Fruit fly (Drosophila melanogaster) whole organism, adult: Measurements from ENCODE around the gene Ncoa6.
A peak's percentile ranks its signal among the peaks of the same experiment; 100 is the strongest.

Experiments
- CG11617 ChIP-seq: fragments of 200-800 bp; sonication (Bioruptor generic); optimal IDR thresholded peaks from 2 replicates; lab custom pipeline; 2017; ENCODE audit warnings: mild to moderate bottlenecking, missing biosample characterization, missing genetic modification reagents, missing genetic modification characterization
- CG12768 ChIP-seq: fragments of 200-800 bp; sonication (Bioruptor generic); optimal IDR thresholded peaks from 2 replicates; lab custom pipeline; 2017; ENCODE audit warnings: missing biosample characterization, missing genetic modification characterization, mild to moderate bottlenecking, moderate library complexity, missing genetic modification reagents
- CG14711 ChIP-seq: fragments of 200-800 bp; sonication (Bioruptor generic); optimal IDR thresholded peaks from 2 replicates; lab custom pipeline; 2018; ENCODE audit warnings: missing biosample characterization, mild to moderate bottlenecking, missing genetic modification characterization, moderate library complexity
- CG1620 ChIP-seq: fragments of 200-800 bp; sonication (Bioruptor generic); optimal IDR thresholded peaks from 2 replicates; lab custom pipeline; 2016; ENCODE audit warnings: missing biosample characterization, missing genetic modification characterization
- CG33017 ChIP-seq: fragments of 200-800 bp; sonication (Bioruptor generic); optimal IDR thresholded peaks from 2 replicates; lab custom pipeline; 2018; ENCODE audit warnings: missing biosample characterization, mild to moderate bottlenecking, missing genetic modification characterization, moderate library complexity
- CG5204 ChIP-seq: fragments of 200-800 bp; sonication (Bioruptor generic); optimal IDR thresholded peaks from 2 replicates; lab custom pipeline; 2016; ENCODE audit warnings: missing biosample characterization, missing genetic modification characterization
- CG7045 ChIP-seq: fragments of 200-800 bp; sonication (Bioruptor generic); optimal IDR thresholded peaks from 2 replicates; lab custom pipeline; 2017; ENCODE audit warnings: missing biosample characterization, mild to moderate bottlenecking, missing genetic modification characterization
- CG7101 ChIP-seq: fragments of 200-800 bp; sonication (Bioruptor generic); optimal IDR thresholded peaks from 2 replicates; lab custom pipeline; 2018; ENCODE audit warnings: missing biosample characterization, mild to moderate bottlenecking, missing genetic modification characterization, moderate library complexity
- Clk ChIP-seq: fragments of 200-800 bp; sonication (Bioruptor generic); optimal IDR thresholded peaks from 2 replicates; lab custom pipeline; 2017; ENCODE audit warnings: missing biosample characterization, missing genetic modification characterization
- Crg-1 ChIP-seq: fragments of 200-800 bp; sonication (Bioruptor generic); optimal IDR thresholded peaks from 2 replicates; lab custom pipeline; 2016; ENCODE audit warnings: missing biosample characterization, missing genetic modification characterization
- Hr96 ChIP-seq: fragments of 200-800 bp; sonication (Bioruptor generic); optimal IDR thresholded peaks from 2 replicates; lab custom pipeline; 2016; ENCODE audit warnings: missing biosample characterization, missing genetic modification characterization
- Mnt ChIP-seq: fragments of 200-800 bp; sonication (Bioruptor generic); optimal IDR thresholded peaks from 2 replicates; lab custom pipeline; 2016; ENCODE audit warnings: missing biosample characterization, mild to moderate bottlenecking, missing genetic modification characterization
- bab1 ChIP-seq: fragments of 200-800 bp; sonication (Bioruptor generic); optimal IDR thresholded peaks from 3 replicates; lab custom pipeline; 2019; ENCODE audit warnings: missing biosample characterization, mild to moderate bottlenecking, missing genetic modification characterization, moderate library complexity
- cic ChIP-seq: fragments of 200-800 bp; sonication (Bioruptor generic); optimal IDR thresholded peaks from 2 replicates; lab custom pipeline; 2017; ENCODE audit warnings: missing biosample characterization, mild to moderate bottlenecking, missing genetic modification characterization, moderate library complexity
- cnc ChIP-seq, 2 experiments: fragments of >200 bp; optimal IDR thresholded peaks; 2 replicates each; lab custom pipeline; 2017
- kay ChIP-seq: fragments of 200-800 bp; sonication (Bioruptor generic); peaks from one replicate; lab custom pipeline; 2016; ENCODE audit warnings: missing biosample characterization, missing genetic modification characterization, borderline replicate concordance
- ovo ChIP-seq: fragments of 200-800 bp; sonication (Bioruptor generic); optimal IDR thresholded peaks from 2 replicates; lab custom pipeline; 2016; ENCODE audit warnings: missing biosample characterization, missing genetic modification characterization
- pad ChIP-seq: fragments of 200-800 bp; sonication (Bioruptor generic); optimal IDR thresholded peaks from 3 replicates; lab custom pipeline; 2017; ENCODE audit warnings: missing biosample characterization, missing genetic modification characterization, mild to moderate bottlenecking, moderate library complexity, missing genetic modification reagents
- tj ChIP-seq: fragments of 200-800 bp; sonication (Bioruptor generic); optimal IDR thresholded peaks from 3 replicates; lab custom pipeline; 2017; ENCODE audit warnings: missing biosample characterization, mild to moderate bottlenecking, missing genetic modification characterization, moderate library complexity
- toe ChIP-seq: fragments of 200-800 bp; sonication (Bioruptor generic); optimal IDR thresholded peaks from 2 replicates; lab custom pipeline; 2016; ENCODE audit warnings: missing biosample characterization, missing genetic modification characterization

The Ncoa6 gene

DNA sequence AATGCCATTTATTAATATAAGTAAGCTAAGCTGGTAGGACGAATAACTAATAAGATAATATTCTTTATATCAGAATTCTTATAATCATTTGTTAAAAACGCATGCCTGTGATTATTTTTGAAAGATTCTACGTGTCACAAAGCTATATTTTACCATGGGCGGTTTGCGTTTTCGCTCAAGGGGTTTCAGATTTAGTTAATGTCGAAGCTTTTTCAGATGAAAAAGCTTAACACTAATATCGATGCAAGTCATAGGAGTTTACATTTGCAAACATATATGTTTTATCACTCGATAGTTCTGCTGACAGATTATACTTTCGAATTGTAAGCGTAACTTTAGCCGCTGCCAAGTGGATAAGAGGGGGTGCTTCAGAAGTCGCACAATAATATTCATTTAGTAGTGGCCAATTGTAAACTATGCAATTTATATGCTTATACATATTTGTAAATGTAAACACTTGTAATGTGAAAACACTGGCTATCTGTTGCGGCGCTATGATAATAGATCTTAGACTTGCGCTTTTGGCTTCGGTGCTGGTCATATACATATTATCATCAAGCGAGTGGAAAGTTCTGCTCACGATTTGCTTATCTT, 14.6 kb upstream of the Ncoa6 start:
- TF ChIP-seq cic (GFP tag; lab: Kevin White, UChicago), result peak; percentile 69
- TF ChIP-seq CG7101, result no peak
- no peak for TF ChIP-seq CG5204 (GFP tag; lab: Kevin White, UChicago)
- TF ChIP-seq kay (GFP tag; lab: Kevin White, UChicago), result peak; percentile 89
- TF ChIP-seq Clk (GFP tag; lab: Kevin White, UChicago), result no peak

- no peak for TF ChIP-seq CG7101
- TF ChIP-seq CG7045 (GFP tag; lab: Kevin White, UChicago), result no peak
- no peak for TF ChIP-seq cnc (optimal IDR thresholded peaks at IDR 0.05; lab: Kevin White, UChicago)
- TF ChIP-seq CG1620 (GFP tag; lab: Kevin White, UChicago), result no peak
- TF ChIP-seq cic (GFP tag; lab: Kevin White, UChicago), result no peak
- no peak for TF ChIP-seq Hr96 (GFP tag; lab: Kevin White, UChicago)
Observed at dm6 chr2L:5338721-5339036, 12.2 kb upstream of the Ncoa6 start.

- TF ChIP-seq ovo, result no peak
- no peak for TF ChIP-seq Mnt (GFP tag; lab: Kevin White, UChicago)
- TF ChIP-seq Crg-1, result no peak
- no peak for TF ChIP-seq CG7045 (GFP tag; lab: Kevin White, UChicago)
- no peak for TF ChIP-seq CG11617 (GFP tag; lab: Kevin White, UChicago)
- TF ChIP-seq toe (GFP tag; lab: Kevin White, UChicago), result no peak
- no peak for TF ChIP-seq Hr96 (GFP tag; lab: Kevin White, UChicago)
- no peak for TF ChIP-seq cic (GFP tag; lab: Kevin White, UChicago)
- TF ChIP-seq CG33017 (tag; lab: Kevin White, UChicago), result no peak
- no peak for TF ChIP-seq kay (GFP tag; lab: Kevin White, UChicago)
- no peak for TF ChIP-seq CG14711 (tag; lab: Kevin White, UChicago)
- no peak for TF ChIP-seq CG12768 (GFP tag; lab: Kevin White, UChicago)
- no peak for TF ChIP-seq tj
- no peak for TF ChIP-seq CG1620 (GFP tag; lab: Kevin White, UChicago)
Observed at dm6 chr2L:5338024-5338720, 11.7 kb upstream of the Ncoa6 start, which contains the start of gene fusl. TSS of gene fusl (minus strand) at chr2L:5338073.

DNA sequence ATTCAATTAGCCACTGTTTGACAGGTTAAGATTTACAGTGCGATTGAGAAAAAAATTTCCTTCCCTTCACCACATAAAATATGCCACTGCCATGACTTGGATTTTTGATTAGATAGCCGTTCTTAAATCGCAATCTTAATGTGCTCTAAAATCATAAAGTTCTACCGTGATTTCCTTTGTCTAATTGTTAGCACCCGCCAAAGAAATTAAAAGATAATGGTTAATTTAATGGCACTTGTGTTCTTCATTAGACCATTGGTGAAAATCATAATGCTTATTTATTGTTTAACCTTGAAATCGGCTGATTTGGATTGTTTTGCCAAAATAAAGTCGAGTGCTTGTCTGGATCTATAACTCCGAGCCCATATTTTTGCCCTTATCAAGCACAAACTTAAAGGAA, 10.7 kb upstream of the Ncoa6 start:
- no peak for TF ChIP-seq CG33017 (tag; lab: Kevin White, UChicago)
- TF ChIP-seq CG7101, result no peak
- no peak for TF ChIP-seq CG1620 (GFP tag; lab: Kevin White, UChicago)
- TF ChIP-seq Crg-1, result no peak
- no peak for TF ChIP-seq CG12768 (GFP tag; lab: Kevin White, UChicago)
- no peak for TF ChIP-seq Mnt (GFP tag; lab: Kevin White, UChicago)
- no peak for TF ChIP-seq CG14711 (tag; lab: Kevin White, UChicago)
- no peak for TF ChIP-seq CG11617 (GFP tag; lab: Kevin White, UChicago)
- no peak for TF ChIP-seq cnc (optimal IDR thresholded peaks at IDR 0.05; lab: Kevin White, UChicago)
- no peak for TF ChIP-seq CG7045 (GFP tag; lab: Kevin White, UChicago)
- no peak for TF ChIP-seq pad (GFP tag; lab: Kevin White, UChicago)
- no peak for TF ChIP-seq cic (GFP tag; lab: Kevin White, UChicago)

dm6 chr2L:5332574-5332973, 6.1 kb upstream of the Ncoa6 start:
- TF ChIP-seq CG14711 (tag; lab: Kevin White, UChicago), result no peak
- TF ChIP-seq Mnt (GFP tag; lab: Kevin White, UChicago), result no peak
- TF ChIP-seq toe (GFP tag; lab: Kevin White, UChicago), result no peak
- TF ChIP-seq cic (GFP tag; lab: Kevin White, UChicago), result peak; percentile 68

DNA sequence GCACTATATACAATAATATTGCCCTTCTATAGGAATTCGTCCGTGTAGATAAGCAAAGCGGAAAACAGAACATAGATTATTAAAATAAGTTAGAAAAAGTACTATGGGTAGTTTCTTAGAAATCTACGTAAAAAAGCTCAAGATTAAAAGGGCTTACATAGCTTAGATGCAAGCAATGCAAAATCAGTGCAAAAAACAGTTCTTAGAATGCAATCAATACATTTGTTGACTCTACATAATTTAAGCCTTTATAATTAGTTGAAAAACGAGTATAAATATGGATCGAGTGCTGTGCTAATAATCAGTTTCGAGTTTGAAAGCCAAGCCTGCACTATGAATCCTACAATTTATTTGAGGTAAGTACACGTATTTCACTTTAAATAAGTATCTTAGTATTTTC, 3.1 kb upstream of the Ncoa6 start, which contains the start of gene TotM:
TSS of gene TotM (plus strand) at position 301 of the 400 bp plus-strand sequence.
- TF ChIP-seq cnc (optimal IDR thresholded peaks at IDR 0.05; lab: Kevin White, UChicago) (no peak), CG11617 (GFP tag; lab: Kevin White, UChicago) (no peak), CG14711 (tag; lab: Kevin White, UChicago) (no peak), ovo (no peak), toe (GFP tag; lab: Kevin White, UChicago) (no peak), bab1 (GFP tag; lab: Kevin White, UChicago) (no peak), tj (no peak), pad (GFP tag; lab: Kevin White, UChicago) (no peak), CG5204 (GFP tag; lab: Kevin White, UChicago) (no peak), Clk (GFP tag; lab: Kevin White, UChicago) (no peak), kay (GFP tag; lab: Kevin White, UChicago) (no peak), CG7101 (no peak), Mnt (GFP tag; lab: Kevin White, UChicago) (no peak)
